Worm (Caenorhabditis elegans): ENCODE measurements around the gene F43C11.6.

Gene F43C11.6

ce11 chrII:2335572-2335971 is 6.7 kb upstream of the F43C11.6 start, which contains the start of gene F43C11.7 (continued):
- TF ChIP-seq F26F4.8 (GFP tag; conservative IDR thresholded peaks at IDR 0.05), result no peak
- TF ChIP-seq ztf-7 (tag; optimal IDR thresholded peaks at IDR 0.05), result no peak
- no peak for TF ChIP-seq tra-1 (GFP tag; IDR thresholded peaks at IDR 0.05)
- TF ChIP-seq D1046.2 (GFP tag; IDR thresholded peaks at IDR 0.05), result no peak
- TF ChIP-seq snpc-4 (tag; optimal IDR thresholded peaks at IDR 0.05), result no peak
- no peak for TF ChIP-seq ceh-62 (tag; optimal IDR thresholded peaks at IDR 0.05)
- TF ChIP-seq sdz-12 (GFP tag; optimal IDR thresholded peaks at IDR 0.05), result no peak
- TF ChIP-seq Y48G9A.11 (GFP tag; IDR thresholded peaks at IDR 0.05), result no peak
- no peak for TF ChIP-seq nhr-25 (tag; optimal IDR thresholded peaks at IDR 0.05; ENCODE audit: borderline replicate concordance, insufficient read depth)
- TF ChIP-seq nhr-77 (tag; optimal IDR thresholded peaks at IDR 0.05), result peak; percentile 69
- TF ChIP-seq F37D6.2 (tag; optimal IDR thresholded peaks at IDR 0.05), result no peak
- no peak for TF ChIP-seq F49E8.2 (tag; optimal IDR thresholded peaks at IDR 0.05; ENCODE audit: borderline replicate concordance)
- no peak for TF ChIP-seq F10B5.3 (tag; optimal IDR thresholded peaks at IDR 0.05)
- TF ChIP-seq unc-130 (GFP tag; optimal IDR thresholded peaks at IDR 0.05), result no peak
- TF ChIP-seq mxl-3 (GFP tag; optimal IDR thresholded peaks at IDR 0.05), result no peak
- no peak for TF ChIP-seq fkh-10 (GFP tag; optimal IDR thresholded peaks at IDR 0.05)
- no peak for TF ChIP-seq hif-1 (tag; optimal IDR thresholded peaks at IDR 0.05)
- no peak for TF ChIP-seq lin-15B (tag; optimal IDR thresholded peaks at IDR 0.05)
- TF ChIP-seq tag-97 (GFP tag; IDR thresholded peaks at IDR 0.05), result no peak
- TF ChIP-seq dmd-9 (GFP tag; IDR thresholded peaks at IDR 0.05), result no peak
- TF ChIP-seq dmd-6 (GFP tag; IDR thresholded peaks at IDR 0.05), result peak; percentile 71
- TF ChIP-seq ceh-32 (tag; optimal IDR thresholded peaks at IDR 0.05; ENCODE audit: poor library complexity), result no peak
- TF ChIP-seq R02D3.7 (tag; optimal IDR thresholded peaks at IDR 0.05), result no peak
- no peak for TF ChIP-seq ceh-82 (tag; optimal IDR thresholded peaks at IDR 0.05)
- TF ChIP-seq zfp-2 (tag; optimal IDR thresholded peaks at IDR 0.05), result no peak
- no peak for TF ChIP-seq T20F7.1 (GFP tag; optimal IDR thresholded peaks at IDR 0.05)
- no peak for TF ChIP-seq nhr-42 (GFP tag; IDR thresholded peaks at IDR 0.05)
- TF ChIP-seq fos-1 (tag; optimal IDR thresholded peaks at IDR 0.05), result no peak
- TF ChIP-seq egl-27 (tag; optimal IDR thresholded peaks at IDR 0.05), result no peak
- TF ChIP-seq lsy-2 (tag; optimal IDR thresholded peaks at IDR 0.05), result no peak
- TF ChIP-seq aha-1 (tag), result no peak
- no peak for TF ChIP-seq mdt-29 (GFP tag; IDR thresholded peaks at IDR 0.05)
- peak; percentile 56 for TF ChIP-seq dve-1 (tag; optimal IDR thresholded peaks at IDR 0.05; ENCODE audit: insufficient read depth)
- no peak for TF ChIP-seq saeg-2 (GFP tag; IDR thresholded peaks at IDR 0.05)
- TF ChIP-seq zag-1 (tag; optimal IDR thresholded peaks at IDR 0.05), result no peak
- no peak for TF ChIP-seq lin-29 (GFP tag; IDR thresholded peaks at IDR 0.05)
- TF ChIP-seq ctbp-1 (GFP tag; IDR thresholded peaks at IDR 0.05), result no peak
- TF ChIP-seq nhr-102 (tag; optimal IDR thresholded peaks at IDR 0.05), result no peak
- TF ChIP-seq spr-3 (GFP tag; optimal IDR thresholded peaks at IDR 0.05), result no peak
- TF ChIP-seq egl-43 (GFP tag; IDR thresholded peaks at IDR 0.05), result no peak
- TF ChIP-seq php-3 (GFP tag; IDR thresholded peaks at IDR 0.05), result 0 out of 2 replicates have a peak, but pooled peaks have one; percentile 19
- TF ChIP-seq mes-2 (tag; optimal IDR thresholded peaks at IDR 0.05; ENCODE audit: poor library complexity, severe bottlenecking), result no peak
- no peak for TF ChIP-seq zip-11 (GFP tag; IDR thresholded peaks at IDR 0.05)
- TF ChIP-seq T26A8.4 (GFP tag; IDR thresholded peaks at IDR 0.05), result no peak
- TF ChIP-seq aly-2 (tag; optimal IDR thresholded peaks at IDR 0.05), result no peak
- no peak for TF ChIP-seq skn-1 (tag; optimal IDR thresholded peaks at IDR 0.05)
- no peak for TF ChIP-seq nhr-11 (tag; optimal IDR thresholded peaks at IDR 0.05)
- no peak for TF ChIP-seq duxl-1 (tag; optimal IDR thresholded peaks at IDR 0.05; ENCODE audit: poor library complexity)
- TF ChIP-seq hlh-11 (tag; optimal IDR thresholded peaks at IDR 0.05), result peak; percentile 58
- TF ChIP-seq lin-38 (GFP tag; IDR thresholded peaks at IDR 0.05), result no peak
- no peak for TF ChIP-seq nhr-76 (tag; optimal IDR thresholded peaks at IDR 0.05)
- TF ChIP-seq dmd-8 (GFP tag; IDR thresholded peaks at IDR 0.05), result no peak
- TF ChIP-seq F44E2.7 (GFP tag; IDR thresholded peaks at IDR 0.05), result no peak

Measured in whole organism, L4 larva.